Worm (Caenorhabditis elegans) whole organism, dauer: ENCODE results near the gene C27D8.3.

Experiments used
- unc-62 ChIP-seq: sonication (generic microtip); optimal IDR thresholded peaks from 2 replicates; lab custom pipeline; 2017; ENCODE audit warnings: missing biosample characterization, missing genetic modification reagents, missing genetic modification characterization

Gene C27D8.3

ce11 chrIV:12711644-12712043, at the start of gene C27D8.3:
C27D8.3 (minus strand) TSS chrIV:12711744.
- no peak for TF ChIP-seq unc-62

- no peak for TF ChIP-seq unc-62
These were observed 45.9 kb upstream of the C27D8.3 start, which contains the start of gene flp-9 for ce11 chrIV:12757470-12757869. flp-9 (minus strand) TSS chrIV:12757570.

- TF ChIP-seq unc-62 = no peak
These were observed 44.1 kb upstream of the C27D8.3 start for ce11 chrIV:12755641-12756040.

- TF ChIP-seq unc-62 = no peak
These were observed 42.6 kb upstream of the C27D8.3 start for ce11 chrIV:12754170-12754569.

ce11 chrIV:12748760-12749159, 37.2 kb upstream of the C27D8.3 start:
- TF ChIP-seq unc-62 = no peak

- no peak for TF ChIP-seq unc-62
These were observed 34.7 kb upstream of the C27D8.3 start, which contains the start of gene inx-6 for ce11 chrIV:12746284-12746683. inx-6 (plus strand) TSS chrIV:12746584.

ce11 chrIV:12744713-12745112, 33.2 kb upstream of the C27D8.3 start, which contains the start of gene C36H8.1:
C36H8.1 (minus strand) TSS chrIV:12744813.
- no peak for TF ChIP-seq unc-62

- TF ChIP-seq unc-62 = no peak
These were observed 32.1 kb upstream of the C27D8.3 start for ce11 chrIV:12743680-12744079.

- no peak for TF ChIP-seq unc-62
These were observed 29.9 kb upstream of the C27D8.3 start, which contains the start of gene T23F6.5 for ce11 chrIV:12741438-12741837. T23F6.5 (minus strand) TSS chrIV:12741538.

ce11 chrIV:12728162-12728561, 16.6 kb upstream of the C27D8.3 start:
- no peak for TF ChIP-seq unc-62

- no peak for TF ChIP-seq unc-62
These were observed 14.4 kb upstream of the C27D8.3 start for ce11 chrIV:12725925-12726324.

- TF ChIP-seq unc-62 = no peak
These were observed 13.7 kb upstream of the C27D8.3 start for ce11 chrIV:12725228-12725627.

ce11 chrIV:12724641-12725040, 13.1 kb upstream of the C27D8.3 start, which contains the start of the genes T23F6.3 and rbd-1:
T23F6.3 (minus strand) TSS chrIV:12724760.
rbd-1 (plus strand) TSS chrIV:12724986.
- no peak for TF ChIP-seq unc-62

- no peak for TF ChIP-seq unc-62
These were observed 9.6 kb upstream of the C27D8.3 start, which contains the start of gene T23F6.2 for ce11 chrIV:12721106-12721505. T23F6.2 (plus strand) TSS chrIV:12721356.

- no peak for TF ChIP-seq unc-62
These were observed 8.1 kb upstream of the C27D8.3 start, which contains the start of gene idpp-7 for ce11 chrIV:12719664-12720063. idpp-7 (plus strand) TSS chrIV:12719964.

ce11 chrIV:12717531-12717930, 6.0 kb upstream of the C27D8.3 start, which contains the start of gene C27D8.1:
C27D8.1 (plus strand) TSS chrIV:12717831.
- no peak for TF ChIP-seq unc-62

ce11 chrIV:12715947-12716382, 4.4 kb upstream of the C27D8.3 start:
- TF ChIP-seq unc-62 = no peak

ce11 chrIV:12710996-12711395, 548 bp downstream of the C27D8.3 start, which contains the start of gene C27D8.2:
C27D8.2 (plus strand) TSS chrIV:12711217.
- TF ChIP-seq unc-62 = no peak

- no peak for TF ChIP-seq unc-62
These were observed 7.7 kb downstream of the C27D8.3 start, which contains the start of gene C27D8.4 for ce11 chrIV:12703811-12704210. C27D8.4 (plus strand) TSS chrIV:12704111.
